Worm (Caenorhabditis elegans): ENCODE measurements around the gene F49C5.11.

The F49C5.11 gene

ce11 chrII:12547547-12547946 lies 8.1 kb upstream of the F49C5.11 start, which contains the start of gene F49C5.16:
Gene F49C5.16, plus strand, starts transcription at chrII:12547847.
- no peak for TF ChIP-seq ztf-4 (tag; optimal IDR thresholded peaks at IDR 0.05)
- TF ChIP-seq aly-2 (tag; optimal IDR thresholded peaks at IDR 0.05): no peak
- no peak for TF ChIP-seq unc-30 (tag; optimal IDR thresholded peaks at IDR 0.05)
- TF ChIP-seq xbp-1 (tag; optimal IDR thresholded peaks at IDR 0.05): no peak
- TF ChIP-seq ceh-8 (GFP tag; optimal IDR thresholded peaks at IDR 0.05): no peak
- no peak for TF ChIP-seq aha-1 (tag; optimal IDR thresholded peaks at IDR 0.05)
- no peak for TF ChIP-seq nhr-90 (tag; optimal IDR thresholded peaks at IDR 0.05; ENCODE audit: poor library complexity)
- no peak for TF ChIP-seq fkh-8 (tag; optimal IDR thresholded peaks at IDR 0.05)
- no peak for TF ChIP-seq jun-1 (tag; optimal IDR thresholded peaks at IDR 0.05)
- TF ChIP-seq fkh-4 (tag; optimal IDR thresholded peaks at IDR 0.05; ENCODE audit: borderline replicate concordance): no peak
- no peak for TF ChIP-seq nhr-20 (tag; optimal IDR thresholded peaks at IDR 0.05)
- no peak for TF ChIP-seq egl-13 (tag; optimal IDR thresholded peaks at IDR 0.05)
- TF ChIP-seq F16B12.6 (tag; optimal IDR thresholded peaks at IDR 0.05): no peak
- no peak for TF ChIP-seq lsy-2 (tag; optimal IDR thresholded peaks at IDR 0.05)

- no peak for TF ChIP-seq rnt-1 (tag; optimal IDR thresholded peaks at IDR 0.05)
- TF ChIP-seq elt-3 (tag; optimal IDR thresholded peaks at IDR 0.05): no peak
- TF ChIP-seq grh-1 (GFP tag; IDR thresholded peaks at IDR 0.05): no peak
- no peak for TF ChIP-seq egl-13 (tag; optimal IDR thresholded peaks at IDR 0.05)
- TF ChIP-seq nhr-85 (tag): peak; percentile 55
- TF ChIP-seq nhr-28 (tag; optimal IDR thresholded peaks at IDR 0.05): no peak
- no peak for TF ChIP-seq swsn-7 (tag; optimal IDR thresholded peaks at IDR 0.05)
- no peak for TF ChIP-seq skn-1 (tag; optimal IDR thresholded peaks at IDR 0.05)
- TF ChIP-seq irx-1 (tag; optimal IDR thresholded peaks at IDR 0.05): no peak
- no peak for TF ChIP-seq nhr-47 (tag; optimal IDR thresholded peaks at IDR 0.05)
- TF ChIP-seq efl-3 (GFP tag; optimal IDR thresholded peaks at IDR 0.05): no peak
- no peak for TF ChIP-seq Y116A8C.19 (tag; optimal IDR thresholded peaks at IDR 0.05; ENCODE audit: borderline replicate concordance)
- no peak for TF ChIP-seq snpc-4 (tag; optimal IDR thresholded peaks at IDR 0.05)
- TF ChIP-seq ztf-4 (tag; optimal IDR thresholded peaks at IDR 0.05): no peak
- no peak for TF ChIP-seq nhr-90 (tag; optimal IDR thresholded peaks at IDR 0.05; ENCODE audit: poor library complexity)
- peak; percentile 8 for TF ChIP-seq blmp-1 (tag; optimal IDR thresholded peaks at IDR 0.05)
These were observed 6.1 kb upstream of the F49C5.11 start for ce11 chrII:12549613-12550012.

- TF ChIP-seq ceh-88 (GFP tag; IDR thresholded peaks at IDR 0.05) (no peak), nhr-77 (tag; optimal IDR thresholded peaks at IDR 0.05) (no peak), dsc-1 (tag; optimal IDR thresholded peaks at IDR 0.05) (no peak), skn-1 (tag; optimal IDR thresholded peaks at IDR 0.05) (no peak), nhr-20 (tag; optimal IDR thresholded peaks at IDR 0.05) (no peak), C34B4.2 (tag; optimal IDR thresholded peaks at IDR 0.05) (no peak), isw-1 (GFP tag; IDR thresholded peaks at IDR 0.05) (no peak), rnt-1 (tag; optimal IDR thresholded peaks at IDR 0.05) (no peak), nhr-76 (tag; optimal IDR thresholded peaks at IDR 0.05) (no peak)
These were observed 4.7 kb upstream of the F49C5.11 start for ce11 chrII:12550940-12551339.

- TF ChIP-seq nhr-77 (tag; optimal IDR thresholded peaks at IDR 0.05) (no peak), pag-3 (tag; optimal IDR thresholded peaks at IDR 0.05; ENCODE audit: borderline replicate concordance, insufficient read depth) (no peak), fkh-4 (tag; optimal IDR thresholded peaks at IDR 0.05; ENCODE audit: borderline replicate concordance) (no peak), xbp-1 (tag; optimal IDR thresholded peaks at IDR 0.05) (no peak), nhr-90 (tag; optimal IDR thresholded peaks at IDR 0.05; ENCODE audit: poor library complexity) (no peak), hlh-17 (GFP tag; optimal IDR thresholded peaks at IDR 0.05; ENCODE audit: borderline replicate concordance) (no peak), lin-15B (tag; optimal IDR thresholded peaks at IDR 0.05) (no peak), egl-13 (tag; optimal IDR thresholded peaks at IDR 0.05) (no peak), pax-3 (tag; optimal IDR thresholded peaks at IDR 0.05) (no peak), lir-3 (tag; optimal IDR thresholded peaks at IDR 0.05; ENCODE audit: poor library complexity) (no peak), zag-1 (tag; optimal IDR thresholded peaks at IDR 0.05) (no peak), zip-4 (GFP tag; optimal IDR thresholded peaks at IDR 0.05) (no peak), unc-98 (GFP tag; IDR thresholded peaks at IDR 0.05) (no peak), mep-1 (tag; optimal IDR thresholded peaks at IDR 0.05) (no peak), skn-1 (tag; optimal IDR thresholded peaks at IDR 0.05) (no peak), aly-2 (tag; optimal IDR thresholded peaks at IDR 0.05) (no peak), dsc-1 (tag; optimal IDR thresholded peaks at IDR 0.05) (no peak)
These were observed 4.5 kb downstream of the F49C5.11 start, which contains the start of gene F49C5.12 for ce11 chrII:12560210-12560609. Gene F49C5.12, minus strand, starts transcription at chrII:12560310.

Data from whole organism, L1 larva.